Worm (Caenorhabditis elegans) whole organism, L3 larva: ENCODE data around the gene nhr-17.

Experiments used
- mdl-1 ChIP-seq: fragments of 150-350 bp; optimal IDR thresholded peaks from 2 replicates; lab custom pipeline; 2014; ENCODE audit warnings: missing biosample characterization, missing genetic modification characterization
- nhr-237 ChIP-seq: fragments of 150-350 bp; optimal IDR thresholded peaks from 2 replicates; lab custom pipeline; 2014; ENCODE audit warnings: missing biosample characterization, missing genetic modification characterization
- unc-62 ChIP-seq: fragments of 150-350 bp; sonication (generic microtip); optimal IDR thresholded peaks from 4 replicates; lab custom pipeline; 2014; ENCODE audit warnings: missing biosample characterization, missing genetic modification reagents, missing genetic modification characterization

ce11 chrX:12659814-12660213 is 7.8 kb downstream of the nhr-17 start, which contains the start of gene C02B4.3:
- TF ChIP-seq mdl-1 (tag; lab: Kevin White, UChicago) (no peak), unc-62 (no peak), nhr-237 (tag; lab: Kevin White, UChicago) (no peak)
